Worm (Caenorhabditis elegans): Measurements from ENCODE around the gene ZK742.3.

The ZK742.3 gene

DNA sequence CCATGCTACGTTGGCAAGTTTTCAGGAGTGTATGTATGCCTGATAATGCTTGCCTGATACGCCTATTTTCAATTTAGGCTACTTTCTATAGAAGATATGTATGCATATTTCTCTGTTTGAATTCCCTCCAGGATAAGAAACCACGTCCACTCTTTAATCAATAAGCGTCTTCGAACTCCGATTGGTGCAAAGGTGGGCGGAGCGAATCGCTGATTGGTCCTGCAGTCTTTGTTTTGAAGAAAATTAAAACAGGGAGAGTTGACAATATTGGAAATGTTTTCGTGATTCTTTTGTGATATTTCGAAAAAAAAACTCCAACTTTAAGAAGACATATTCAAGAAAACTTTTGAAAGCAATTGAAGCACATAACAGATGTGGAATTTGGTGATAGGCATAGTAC lies 47.8 kb downstream of the ZK742.3 start:
- TF ChIP-seq nfya-1 (tag; optimal IDR thresholded peaks at IDR 0.05; ENCODE audit: insufficient read depth) (peak; percentile 83), fkh-10 (GFP tag; optimal IDR thresholded peaks at IDR 0.05) (no peak)

- TF ChIP-seq ZK546.5 (tag; optimal IDR thresholded peaks at IDR 0.05) = no peak
- peak; percentile 36 for TF ChIP-seq elt-2 (tag; optimal IDR thresholded peaks at IDR 0.05)
These were observed 49.5 kb downstream of the ZK742.3 start, which contains the start of gene hint-3 for ce11 chrV:7760174-7760573. hint-3 (plus strand) TSS chrV:7760474.

DNA sequence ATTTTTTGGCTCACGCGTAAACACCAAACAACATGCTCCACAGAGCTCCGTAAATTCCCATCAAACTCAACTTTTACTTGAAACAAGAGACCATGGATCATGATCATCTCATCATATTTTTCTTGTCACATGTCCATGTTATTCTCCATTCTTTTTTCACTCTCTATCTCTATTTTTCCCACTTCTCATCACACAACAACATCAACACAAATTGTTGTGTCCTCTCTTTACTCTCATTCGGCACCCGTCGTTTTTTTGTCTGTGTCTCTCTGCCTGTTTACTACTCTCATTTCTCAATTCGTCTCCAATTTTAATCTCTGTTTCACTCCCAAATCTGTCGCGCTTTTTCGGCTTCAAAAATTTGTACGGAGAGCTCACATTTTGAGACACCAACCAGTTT lies 50.4 kb downstream of the ZK742.3 start:
- TF ChIP-seq nhr-23 (tag; optimal IDR thresholded peaks at IDR 0.05) = peak; percentile 31
- peak; percentile 30 for TF ChIP-seq elt-1 (tag; optimal IDR thresholded peaks at IDR 0.05)
- no peak for TF ChIP-seq jun-1 (tag; optimal IDR thresholded peaks at IDR 0.05)
- TF ChIP-seq nfya-1 (tag; optimal IDR thresholded peaks at IDR 0.05; ENCODE audit: insufficient read depth) = peak; percentile 57
- TF ChIP-seq ztf-11 (tag; optimal IDR thresholded peaks at IDR 0.05) = no peak
- TF ChIP-seq mdl-1 (tag; optimal IDR thresholded peaks at IDR 0.05) = peak; percentile 73
- peak; percentile 46 for TF ChIP-seq lin-39 (tag; optimal IDR thresholded peaks at IDR 0.05)
- peak; percentile 61 for TF ChIP-seq pha-4 (tag; optimal IDR thresholded peaks at IDR 0.05)
- no peak for TF ChIP-seq nhr-77 (tag; optimal IDR thresholded peaks at IDR 0.05)
- TF ChIP-seq egl-5 (tag; optimal IDR thresholded peaks at IDR 0.05) = peak; percentile 79
- TF ChIP-seq snpc-4 (tag; optimal IDR thresholded peaks at IDR 0.05) = peak; percentile 46
- no peak for TF ChIP-seq ZK546.5 (tag; optimal IDR thresholded peaks at IDR 0.05)
- peak; percentile 23 for TF ChIP-seq lin-15B (tag; optimal IDR thresholded peaks at IDR 0.05)
- peak; percentile 42 for TF ChIP-seq hmg-11 (tag; optimal IDR thresholded peaks at IDR 0.05)
- TF ChIP-seq unc-62 (GFP tag; optimal IDR thresholded peaks at IDR 0.05) = peak; percentile 67
- peak; percentile 38 for TF ChIP-seq fkh-10 (GFP tag; optimal IDR thresholded peaks at IDR 0.05)

All from whole organism, L3 larva.